Worm (Caenorhabditis elegans) whole organism, L1 larva: Measurements from ENCODE around the gene nhr-109.

Experiments
- ama-1 ChIP-seq: fragments of 150-350 bp; optimal IDR thresholded peaks from 2 replicates; lab custom pipeline; 2014
- efl-3 ChIP-seq: fragments of 200-800 bp; sonication (Bioruptor generic); optimal IDR thresholded peaks from 2 replicates; lab custom pipeline; 2018; ENCODE audit warnings: mild to moderate bottlenecking, missing genetic modification characterization, missing compliant biosample characterization
- elt-3 ChIP-seq, 6 experiments: fragments of 150-350 bp in 1 of 6; sonication (generic microtip); optimal IDR thresholded peaks; 2 replicates each; lab custom pipeline; 2017 to 2018; ENCODE audit warnings: missing biosample characterization in 6 of 6, missing genetic modification characterization in 6 of 6, inconsistent platforms in 1 of 6
- snpc-4 ChIP-seq: fragments of 150-350 bp; optimal IDR thresholded peaks from 2 replicates; lab custom pipeline; 2014; ENCODE audit warnings: missing biosample characterization, missing genetic modification characterization
- unc-62 ChIP-seq: fragments of 150-350 bp; optimal IDR thresholded peaks from 2 replicates; lab custom pipeline; 2014; ENCODE audit warnings: missing biosample characterization, missing genetic modification reagents, missing genetic modification characterization

DNA sequence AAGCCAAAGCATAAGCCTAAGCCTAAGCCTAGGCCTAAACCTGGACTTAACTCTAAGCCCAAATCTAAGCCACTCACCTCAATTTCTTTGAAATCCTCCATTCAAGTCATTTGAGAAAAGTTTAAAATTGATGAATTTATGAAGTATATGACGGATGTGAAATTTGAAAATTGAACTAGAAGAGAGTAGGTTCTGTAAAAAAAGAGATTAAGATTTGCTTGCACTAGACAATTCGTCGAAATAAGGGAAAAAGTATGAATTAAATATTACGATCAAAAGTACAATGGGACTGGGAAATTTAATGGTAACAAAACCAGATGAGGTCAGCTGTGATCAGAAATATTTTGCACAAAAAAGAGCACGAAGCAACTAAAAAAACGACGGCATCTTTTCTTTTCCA is 19.9 kb downstream of the nhr-109 start, which contains the start of gene twk-2:
- TF ChIP-seq elt-3 (tag; optimal IDR thresholded peaks at IDR 0.05; lab: Kevin White, UChicago) (no peak), snpc-4 (tag; lab: Kevin White, UChicago) (no peak), unc-62 (GFP tag; lab: Kevin White, UChicago) (no peak), efl-3 (GFP tag; lab: Kevin White, UChicago) (no peak), ama-1 (lab: Kevin White, UChicago) (no peak)
